Fruit fly (Drosophila melanogaster): ENCODE measurements around the gene Jhbp1.

The Jhbp1 gene

DNA sequence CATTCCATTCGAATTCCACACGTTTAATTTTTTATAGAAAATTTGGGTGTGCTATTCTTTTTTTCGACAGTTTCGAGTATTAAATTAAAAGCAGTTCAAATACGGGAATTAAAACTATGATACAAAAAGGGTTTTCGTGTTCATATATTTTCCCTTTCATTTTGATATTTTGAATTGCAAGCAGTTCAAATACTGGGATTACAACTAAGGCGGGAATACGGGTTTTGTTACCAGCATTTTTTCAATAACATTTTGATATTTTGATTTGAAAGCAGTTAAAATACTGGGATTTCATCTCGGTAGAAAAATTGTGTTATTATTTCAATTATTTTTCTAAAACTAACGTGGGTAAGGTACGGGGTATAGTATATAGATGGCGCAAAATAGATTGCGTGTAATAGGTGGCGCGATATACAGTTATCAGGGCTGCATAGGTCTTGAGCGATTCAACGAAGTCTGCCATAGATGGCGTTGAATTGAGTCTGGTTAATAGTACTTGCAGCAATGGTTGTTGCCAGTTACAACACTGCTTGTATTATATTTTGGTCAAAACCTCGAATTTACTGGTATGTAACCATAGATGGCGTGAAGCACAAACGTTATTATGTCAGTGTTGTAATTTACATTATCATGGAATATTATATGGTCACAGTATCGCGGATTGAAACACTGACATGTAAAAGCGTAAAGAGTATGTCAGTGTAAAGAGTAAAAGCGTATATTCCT, 5.3 kb downstream of the Jhbp1 start:
- TF ChIP-seq noc (tag; optimal IDR thresholded peaks at IDR 0.05), result no peak

DNA sequence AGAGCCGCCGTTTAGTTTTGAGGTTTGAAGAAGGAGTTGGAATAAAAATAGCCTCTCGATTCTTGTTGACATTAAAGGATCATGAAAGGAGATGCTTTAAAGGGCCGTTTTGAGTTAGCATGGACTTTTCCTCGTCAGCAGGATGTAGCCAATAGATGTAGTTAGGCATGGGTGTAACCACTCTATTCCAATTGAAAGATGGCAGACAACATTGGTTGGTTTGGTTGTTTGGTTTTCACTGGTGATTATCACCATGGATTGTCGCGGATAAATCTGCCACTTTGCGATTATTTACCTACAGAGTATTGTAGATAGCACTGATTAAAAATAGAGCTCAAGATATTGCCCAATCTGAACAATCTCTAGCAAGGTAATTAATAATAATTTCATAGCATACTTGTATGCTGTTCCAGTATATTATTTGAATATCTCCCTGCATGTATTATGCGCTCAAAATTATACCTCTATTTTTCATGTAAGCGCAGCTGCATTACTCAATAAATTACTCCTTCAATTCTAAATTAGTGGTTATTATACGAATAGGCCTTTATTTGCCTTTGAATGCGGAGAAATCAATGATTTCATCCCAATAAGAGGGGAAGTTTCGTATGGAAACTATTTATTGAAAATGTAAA, 7.8 kb downstream of the Jhbp1 start:
- no peak for TF ChIP-seq noc (tag; optimal IDR thresholded peaks at IDR 0.05)

- TF ChIP-seq noc (tag; optimal IDR thresholded peaks at IDR 0.05), result no peak
These were observed 8.6 kb downstream of the Jhbp1 start for dm6 chr3R:4973762-4974369.

DNA sequence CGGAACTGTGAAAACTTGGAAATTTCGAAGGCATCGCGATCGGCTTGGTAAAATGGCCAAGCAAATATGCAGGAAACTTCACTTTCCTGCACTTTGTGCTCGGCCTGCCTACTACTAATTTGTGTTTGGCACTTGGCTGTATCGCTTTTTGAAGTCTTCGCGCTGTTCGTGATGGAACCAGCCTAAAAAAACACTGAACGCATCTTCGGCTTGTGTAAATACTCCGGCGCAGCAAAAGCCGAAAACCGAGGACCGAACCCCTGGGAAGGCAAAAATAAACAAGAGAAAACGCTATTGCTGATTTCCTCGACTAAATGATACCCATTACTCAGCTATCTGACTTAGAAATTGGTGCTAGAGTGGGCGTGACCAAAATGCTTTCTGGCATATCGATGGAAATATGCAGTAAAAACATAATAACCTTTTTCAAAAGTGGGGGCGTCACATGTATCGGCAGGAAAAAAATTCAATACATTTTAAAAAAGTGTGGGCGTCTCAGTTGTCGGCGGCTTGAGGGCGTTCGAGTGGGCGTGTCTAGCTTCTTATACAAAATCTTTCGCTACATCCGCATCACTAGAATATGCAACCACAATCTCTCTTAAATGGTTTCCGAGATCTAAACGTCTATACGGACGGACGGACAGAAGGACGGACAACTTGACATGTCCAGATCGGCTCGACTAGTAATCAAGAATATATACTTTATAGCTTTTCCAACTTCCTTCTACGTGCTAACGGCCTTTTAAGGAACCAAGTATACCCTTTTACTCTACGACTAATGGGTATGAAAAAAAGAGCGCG, 9.5 kb downstream of the Jhbp1 start:
- no peak for TF ChIP-seq noc (tag; optimal IDR thresholded peaks at IDR 0.05)

dm6 chr3R:4975315-4975777, 10.1 kb downstream of the Jhbp1 start:
- TF ChIP-seq noc (tag; optimal IDR thresholded peaks at IDR 0.05), result no peak

dm6 chr3R:4975874-4976663, 10.8 kb downstream of the Jhbp1 start:
- TF ChIP-seq noc (tag; optimal IDR thresholded peaks at IDR 0.05), result no peak

DNA sequence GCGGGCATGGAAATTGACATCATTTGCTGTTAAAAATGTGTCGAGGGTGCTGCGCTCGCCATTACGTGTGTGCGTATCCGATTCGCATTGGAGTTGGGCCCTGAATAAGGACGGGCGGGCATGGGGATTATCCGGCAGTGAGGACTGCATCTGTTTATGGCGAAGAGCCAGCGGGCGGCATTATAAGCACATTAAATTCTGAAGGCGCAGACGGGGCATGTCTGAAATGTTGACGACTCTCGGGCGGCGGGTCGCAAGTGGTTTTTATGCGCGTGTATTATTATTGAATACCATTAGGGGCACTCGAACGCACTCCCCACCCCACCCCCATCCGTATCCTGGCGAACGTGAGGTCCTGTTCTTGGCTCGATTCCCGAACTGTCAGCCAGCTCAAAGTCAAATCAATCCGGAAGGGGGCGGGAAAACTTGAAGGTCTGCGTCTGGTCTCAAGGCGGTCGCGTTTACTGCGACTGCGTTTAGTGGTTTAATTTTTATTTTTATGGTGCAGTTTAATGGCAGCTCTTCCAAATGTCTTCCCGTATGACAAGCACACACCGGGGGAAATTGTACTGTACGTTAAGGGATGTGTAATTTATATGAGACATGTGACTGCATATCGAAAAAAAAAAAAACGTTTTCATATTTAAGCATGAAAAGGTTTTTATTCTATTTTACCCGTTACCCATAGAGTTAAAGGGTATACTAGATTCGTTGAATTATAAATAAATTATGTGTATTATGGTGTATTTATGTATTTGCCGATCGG, 13.2 kb downstream of the Jhbp1 start:
- no peak for TF ChIP-seq noc (tag; optimal IDR thresholded peaks at IDR 0.05)

- no peak for TF ChIP-seq noc (tag; optimal IDR thresholded peaks at IDR 0.05)
These were observed 14.0 kb downstream of the Jhbp1 start for dm6 chr3R:4979143-4979728.

DNA sequence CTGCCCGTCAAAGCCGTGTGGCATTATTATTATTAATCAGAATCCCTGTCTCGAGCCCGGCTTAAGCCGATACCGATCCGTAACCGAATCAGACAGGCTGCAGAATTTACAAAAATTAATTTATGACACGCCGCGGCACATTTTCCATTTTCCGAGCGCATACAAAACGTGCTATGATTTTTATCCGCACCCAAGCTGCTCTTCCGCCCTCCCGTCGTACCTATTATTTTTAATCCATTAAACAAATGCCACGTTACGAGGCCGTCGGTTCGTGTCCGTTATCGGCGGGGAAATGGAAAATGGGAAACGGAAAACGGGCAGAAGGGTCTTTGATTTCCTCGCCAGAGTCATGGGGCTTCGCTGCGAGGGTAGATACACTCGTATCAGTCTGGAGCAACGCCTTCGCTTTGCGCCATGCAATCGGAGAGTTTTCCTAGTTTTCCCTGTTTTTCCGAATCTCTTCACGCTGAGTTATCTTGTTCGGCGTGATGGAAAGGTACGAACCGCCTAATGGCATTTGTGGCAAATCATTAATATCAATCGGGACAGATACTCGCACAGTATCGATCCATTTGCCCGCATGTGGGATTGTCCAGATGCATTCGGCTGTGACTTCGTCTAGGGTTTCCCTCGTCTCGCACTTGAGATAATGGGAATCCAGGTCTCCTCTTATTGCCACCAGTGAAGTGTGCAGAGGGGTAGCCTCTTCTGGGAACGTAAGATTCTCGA, 15.0 kb downstream of the Jhbp1 start:
- no peak for TF ChIP-seq noc (tag; optimal IDR thresholded peaks at IDR 0.05)

- no peak for TF ChIP-seq noc (tag; optimal IDR thresholded peaks at IDR 0.05)
These were observed 15.9 kb downstream of the Jhbp1 start for dm6 chr3R:4981076-4981593.

- TF ChIP-seq noc (tag; optimal IDR thresholded peaks at IDR 0.05), result no peak
These were observed 18.9 kb downstream of the Jhbp1 start, which contains the start of gene CG14662 for dm6 chr3R:4984132-4984531. CG14662 (minus strand) TSS chr3R:4984232.

DNA sequence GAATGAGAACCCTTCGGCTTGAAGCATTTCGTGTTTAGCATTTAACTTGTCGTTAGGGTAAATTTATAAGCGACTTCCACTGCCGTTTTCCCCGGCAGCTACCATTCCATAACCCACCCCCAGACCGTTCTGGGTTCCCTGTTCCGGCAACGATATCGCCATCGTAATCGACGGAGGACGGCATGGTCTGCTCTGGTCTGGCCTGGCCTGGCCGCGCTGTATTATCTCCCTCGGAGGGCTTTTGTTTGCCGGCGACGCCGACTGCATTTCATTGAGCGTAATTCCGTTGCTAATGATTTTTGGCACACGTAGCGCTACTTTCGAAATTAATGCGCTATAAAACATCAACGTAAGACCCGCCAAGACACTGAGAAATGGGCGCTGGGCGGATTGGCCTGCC, 19.4 kb downstream of the Jhbp1 start:
- no peak for TF ChIP-seq noc (tag; optimal IDR thresholded peaks at IDR 0.05)

dm6 chr3R:4986666-4987065, 21.4 kb downstream of the Jhbp1 start:
- TF ChIP-seq noc (tag; optimal IDR thresholded peaks at IDR 0.05), result no peak
